Fruit fly (Drosophila melanogaster) whole organism, embryonic: Measurements from ENCODE around the gene Scamp.

Source experiments
- BtbVII ChIP-seq: fragments of 200-800 bp; sonication (Bioruptor generic); optimal IDR thresholded peaks from 3 replicates; lab custom pipeline; 2017; ENCODE audit warnings: missing biosample characterization, mild to moderate bottlenecking, missing genetic modification characterization
- CG1024 ChIP-seq: fragments of 200-800 bp; sonication (Bioruptor generic); IDR thresholded peaks from 2 replicates; pipeline ENCODE4 v1.3.6; 2022; ENCODE audit warnings: missing biosample characterization, missing genetic modification characterization
- CG10321 ChIP-seq: fragments of 200-800 bp; sonication (Bioruptor generic); IDR thresholded peaks from 2 replicates; pipeline ENCODE4 v1.3.6; 2022; ENCODE audit warnings: missing biosample characterization, missing genetic modification characterization
- CG11456 ChIP-seq: fragments of 200-800 bp; sonication (Bioruptor generic); IDR thresholded peaks from 3 replicates; pipeline ENCODE4 v1.3.6; 2022; ENCODE audit warnings: missing biosample characterization, missing genetic modification characterization
- CG11695 ChIP-seq: fragments of 200-800 bp; sonication (Bioruptor generic); IDR thresholded peaks from 3 replicates; pipeline ENCODE4 v1.3.6; 2022; ENCODE audit warnings: missing biosample characterization, missing genetic modification characterization
- CG13296 ChIP-seq: fragments of 200-800 bp; sonication (Bioruptor generic); optimal IDR thresholded peaks from 3 replicates; lab custom pipeline; 2018; ENCODE audit warnings: missing biosample characterization, mild to moderate bottlenecking, missing genetic modification characterization
- CG13424 ChIP-seq: fragments of 200-800 bp; sonication (Bioruptor generic); optimal IDR thresholded peaks from 2 replicates; lab custom pipeline; 2019; ENCODE audit warnings: missing biosample characterization, mild to moderate bottlenecking, missing genetic modification characterization, moderate library complexity
- CG14965 ChIP-seq: fragments of 200-800 bp; sonication (Bioruptor generic); optimal IDR thresholded peaks from 2 replicates; lab custom pipeline; 2016; ENCODE audit warnings: missing biosample characterization, missing genetic modification characterization, borderline replicate concordance
- CG15011 ChIP-seq: fragments of 200-800 bp; sonication (Bioruptor generic); optimal IDR thresholded peaks from 3 replicates; lab custom pipeline; 2018; ENCODE audit warnings: missing biosample characterization, mild to moderate bottlenecking, missing genetic modification characterization
- CG1602 ChIP-seq: fragments of 200-800 bp; sonication (Bioruptor generic); optimal IDR thresholded peaks from 3 replicates; lab custom pipeline; 2016; ENCODE audit warnings: missing biosample characterization, missing genetic modification characterization
- CG1832 ChIP-seq: fragments of 200-800 bp; sonication (Bioruptor generic); optimal IDR thresholded peaks from 2 replicates; lab custom pipeline; 2017; ENCODE audit warnings: missing biosample characterization, mild to moderate bottlenecking, missing genetic modification characterization, inconsistent platforms
- CG18764 ChIP-seq: fragments of 200-800 bp; sonication (Bioruptor generic); optimal IDR thresholded peaks from 3 replicates; lab custom pipeline; 2016; ENCODE audit warnings: missing biosample characterization, missing genetic modification characterization
- CG2199 ChIP-seq: fragments of 200-800 bp; sonication (Bioruptor generic); IDR thresholded peaks from 3 replicates; pipeline ENCODE4 v1.3.6; 2022; ENCODE audit warnings: missing biosample characterization, missing genetic modification characterization
- CG3281 ChIP-seq: fragments of 200-800 bp; sonication (Bioruptor generic); optimal IDR thresholded peaks from 3 replicates; lab custom pipeline; 2017; ENCODE audit warnings: missing biosample characterization, mild to moderate bottlenecking, missing genetic modification characterization
- CG4424 ChIP-seq: fragments of 200-800 bp; sonication (Bioruptor generic); optimal IDR thresholded peaks from 3 replicates; lab custom pipeline; 2016; ENCODE audit warnings: missing biosample characterization, missing genetic modification characterization
- CG6689 ChIP-seq: fragments of 200-800 bp; sonication (Bioruptor generic); IDR thresholded peaks from 2 replicates; pipeline ENCODE4 v1.3.6; 2022; ENCODE audit warnings: missing biosample characterization, missing genetic modification characterization
- CG7556 ChIP-seq: fragments of 200-800 bp; sonication (Bioruptor generic); optimal IDR thresholded peaks from 2 replicates; lab custom pipeline; 2017; ENCODE audit warnings: missing biosample characterization, mild to moderate bottlenecking, missing genetic modification characterization
- CG7745 ChIP-seq: fragments of 200-800 bp; sonication (Bioruptor generic); optimal IDR thresholded peaks from 2 replicates; lab custom pipeline; 2018; ENCODE audit warnings: missing biosample characterization, mild to moderate bottlenecking, missing genetic modification characterization, moderate library complexity
- CG8924 ChIP-seq: fragments of 200-800 bp; optimal IDR thresholded peaks from 3 replicates; lab custom pipeline; 2019; ENCODE audit warnings: missing biosample characterization, mild to moderate bottlenecking, missing genetic modification characterization, moderate library complexity
- CG8944 ChIP-seq: fragments of 200-800 bp; sonication (Bioruptor generic); optimal IDR thresholded peaks from 3 replicates; lab custom pipeline; 2016; ENCODE audit warnings: missing biosample characterization, missing genetic modification characterization
- CoRest ChIP-seq: fragments of 200-800 bp; sonication (Bioruptor generic); optimal IDR thresholded peaks from 3 replicates; lab custom pipeline; 2018; ENCODE audit warnings: missing biosample characterization, mild to moderate bottlenecking, missing genetic modification characterization, moderate library complexity
- D19B ChIP-seq: fragments of 200-800 bp; sonication (Bioruptor generic); optimal IDR thresholded peaks from 2 replicates; lab custom pipeline; 2017; ENCODE audit warnings: missing biosample characterization, mild to moderate bottlenecking, missing genetic modification characterization
- Dfd ChIP-seq, 2 experiments: fragments of >200 bp; optimal IDR thresholded peaks; 2 replicates each; lab custom pipeline; 2017; ENCODE audit warnings: missing biosample characterization in 2 of 2, missing genetic modification characterization in 2 of 2
- Dll ChIP-seq: fragments of 200-800 bp; sonication (Bioruptor generic); IDR thresholded peaks from 4 replicates; pipeline ENCODE4 v1.3.6; 2022; ENCODE audit warnings: missing biosample characterization, missing genetic modification characterization; ENCODE audit not compliant: partially characterized antibody
- GATAe ChIP-seq: fragments of 200-800 bp; sonication (Bioruptor generic); conservative IDR thresholded peaks from 2 replicates; pipeline ENCODE4 v1.3.6; 2022; ENCODE audit warnings: missing biosample characterization, missing genetic modification characterization
- MBD-R2 ChIP-seq: fragments of 200-800 bp; sonication (Bioruptor generic); IDR thresholded peaks from 2 replicates; pipeline ENCODE4 v1.3.6; 2022; ENCODE audit warnings: missing biosample characterization, missing genetic modification characterization
- Med ChIP-seq: fragments of 200-800 bp; sonication (Bioruptor generic); peaks from one replicate; lab custom pipeline; 2016; ENCODE audit warnings: missing biosample characterization, missing genetic modification characterization, mild to moderate bottlenecking, inconsistent platforms, moderate library complexity
- Sry-δ ChIP-seq: fragments of 200-800 bp; sonication (Bioruptor generic); optimal IDR thresholded peaks from 2 replicates; lab custom pipeline; 2016; ENCODE audit warnings: missing biosample characterization, missing genetic modification characterization
- TFAM ChIP-seq: fragments of 200-800 bp; sonication (Bioruptor generic); optimal IDR thresholded peaks from 2 replicates; lab custom pipeline; 2017; ENCODE audit warnings: missing biosample characterization, missing genetic modification characterization, inconsistent platforms
- abd-A ChIP-seq: fragments of 200-800 bp; sonication (Bioruptor generic); optimal IDR thresholded peaks from 3 replicates; lab custom pipeline; 2019; ENCODE audit warnings: missing biosample characterization, mild to moderate bottlenecking, missing genetic modification characterization, moderate library complexity
- ac ChIP-seq: fragments of 200-800 bp; sonication (Bioruptor generic); optimal IDR thresholded peaks from 3 replicates; lab custom pipeline; 2017; ENCODE audit warnings: missing biosample characterization, mild to moderate bottlenecking, missing genetic modification characterization
- corto ChIP-seq: fragments of 200-800 bp; sonication (Bioruptor generic); optimal IDR thresholded peaks from 2 replicates; lab custom pipeline; 2016; ENCODE audit warnings: missing biosample characterization, mild to moderate bottlenecking, missing genetic modification characterization, moderate library complexity
- croc ChIP-seq: fragments of 200-800 bp; sonication (Bioruptor generic); conservative IDR thresholded peaks from 3 replicates; pipeline ENCODE4 v1.3.6; 2022; ENCODE audit warnings: missing biosample characterization, missing genetic modification characterization
- crp ChIP-seq, 2 experiments: fragments of 200-800 bp; sonication (Bioruptor generic); optimal IDR thresholded peaks; 2 replicates in 1 of 2; 3 replicates in 1 of 2; lab custom pipeline; 2017; ENCODE audit warnings: missing biosample characterization in 2 of 2, missing genetic modification characterization in 2 of 2, mild to moderate bottlenecking in 1 of 2, moderate library complexity in 1 of 2
- dati ChIP-seq: fragments of 200-800 bp; sonication (Bioruptor generic); IDR thresholded peaks from 2 replicates; pipeline ENCODE4 v1.3.6; 2022; ENCODE audit warnings: missing biosample characterization, missing genetic modification characterization
- dmrt99B ChIP-seq: fragments of 200-800 bp; sonication (Bioruptor generic); optimal IDR thresholded peaks from 2 replicates; lab custom pipeline; 2018; ENCODE audit warnings: missing biosample characterization, mild to moderate bottlenecking, missing genetic modification characterization, moderate library complexity
- eyg ChIP-seq: fragments of 200-800 bp; sonication (Bioruptor generic); optimal IDR thresholded peaks from 3 replicates; lab custom pipeline; 2016; ENCODE audit warnings: missing biosample characterization, missing genetic modification characterization
- fd64A ChIP-seq: fragments of 200-800 bp; sonication (Bioruptor generic); optimal IDR thresholded peaks from 3 replicates; lab custom pipeline; 2018; ENCODE audit warnings: missing biosample characterization, mild to moderate bottlenecking, missing genetic modification characterization
- ftz-f1 ChIP-seq: fragments of 200-800 bp; sonication (Bioruptor generic); optimal IDR thresholded peaks from 2 replicates; lab custom pipeline; 2016; ENCODE audit warnings: missing biosample characterization, missing genetic modification characterization
- gfzf ChIP-seq: fragments of 200-800 bp; sonication (Bioruptor generic); optimal IDR thresholded peaks from 2 replicates; lab custom pipeline; 2016; ENCODE audit warnings: missing biosample characterization, mild to moderate bottlenecking, missing genetic modification characterization, moderate library complexity
- gsb-n ChIP-seq: fragments of 200-800 bp; sonication (Bioruptor generic); optimal IDR thresholded peaks from 3 replicates; lab custom pipeline; 2018; ENCODE audit warnings: missing biosample characterization, mild to moderate bottlenecking, missing genetic modification characterization
- jing ChIP-seq: fragments of 200-800 bp; sonication (Bioruptor generic); optimal IDR thresholded peaks from 2 replicates; lab custom pipeline; 2018; ENCODE audit warnings: missing biosample characterization, mild to moderate bottlenecking, missing genetic modification characterization
- onecut ChIP-seq: fragments of 200-800 bp; sonication (Bioruptor generic); IDR thresholded peaks from 2 replicates; pipeline ENCODE4 v1.3.6; 2022; ENCODE audit warnings: missing biosample characterization, missing genetic modification characterization
- pnt ChIP-seq: fragments of 200-800 bp; sonication (Bioruptor generic); optimal IDR thresholded peaks from 3 replicates; lab custom pipeline; 2016; ENCODE audit warnings: missing biosample characterization, missing genetic modification characterization
- rib ChIP-seq: fragments of 200-800 bp; sonication (Bioruptor generic); IDR thresholded peaks from 2 replicates; pipeline ENCODE4 v1.3.6; 2022; ENCODE audit warnings: missing biosample characterization, missing genetic modification characterization
- sens-2 ChIP-seq: fragments of 200-800 bp; sonication (Bioruptor generic); IDR thresholded peaks from 2 replicates; pipeline ENCODE4 v1.3.6; 2022; ENCODE audit warnings: missing biosample characterization, missing genetic modification characterization
- seq ChIP-seq: fragments of 200-800 bp; sonication (Bioruptor generic); IDR thresholded peaks from 2 replicates; pipeline ENCODE4 v1.3.6; 2022; ENCODE audit warnings: missing biosample characterization, missing genetic modification characterization
- sna ChIP-seq: fragments of 200-800 bp; sonication (Bioruptor generic); IDR thresholded peaks from 2 replicates; pipeline ENCODE4 v1.3.6; 2022; ENCODE audit warnings: missing biosample characterization, missing genetic modification characterization; ENCODE audit not compliant: partially characterized antibody
- so ChIP-seq: fragments of 200-800 bp; sonication (Bioruptor generic); IDR thresholded peaks from 3 replicates; pipeline ENCODE4 v1.3.6; 2022; ENCODE audit warnings: missing biosample characterization, missing genetic modification characterization
- sqz ChIP-seq: fragments of 200-800 bp; sonication (Bioruptor generic); optimal IDR thresholded peaks from 3 replicates; lab custom pipeline; 2018; ENCODE audit warnings: missing biosample characterization, mild to moderate bottlenecking, missing genetic modification characterization
- tap ChIP-seq: fragments of 200-800 bp; optimal IDR thresholded peaks from 3 replicates; lab custom pipeline; 2019; ENCODE audit warnings: missing biosample characterization, mild to moderate bottlenecking, missing genetic modification characterization, moderate library complexity
- zf30C ChIP-seq: fragments of 200-800 bp; sonication (Bioruptor generic); optimal IDR thresholded peaks from 3 replicates; lab custom pipeline; 2018; ENCODE audit warnings: missing biosample characterization, mild to moderate bottlenecking, missing genetic modification characterization

Gene Scamp

DNA sequence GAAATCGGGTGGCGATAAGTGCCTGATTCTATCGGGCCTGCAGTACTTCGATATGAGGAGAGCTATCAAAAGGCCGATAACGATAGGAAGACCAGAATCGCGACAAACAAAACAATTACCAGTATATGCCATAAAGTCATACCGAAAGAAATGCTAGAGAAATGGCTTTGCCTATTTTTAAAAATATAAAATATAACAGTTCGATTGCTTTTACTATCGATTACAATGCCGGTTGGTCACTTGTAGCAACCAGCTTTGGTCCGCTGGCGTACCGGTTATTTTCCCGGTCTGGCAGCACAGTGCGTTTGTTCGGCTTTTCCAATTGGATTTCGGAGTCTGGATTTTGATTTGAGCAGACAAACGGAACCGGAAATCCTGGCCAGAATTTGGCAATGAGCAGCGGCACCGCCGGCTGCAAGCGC lies 12.8 kb upstream of the Scamp start, which contains the start of the genes shtd, CG6294 and CG6299 (continued):
- no peak for TF ChIP-seq ac (GFP tag; lab: Kevin White, UChicago)
- TF ChIP-seq CG4424 (GFP tag; lab: Kevin White, UChicago), result no peak
- TF ChIP-seq CG1602 (GFP tag; lab: Kevin White, UChicago), result no peak
- TF ChIP-seq fd64A (GFP tag; lab: Kevin White, UChicago), result no peak
- peak; percentile 95 for TF ChIP-seq CG18764
- TF ChIP-seq CG7745, result no peak
- no peak for TF ChIP-seq CG8944 (GFP tag; lab: Kevin White, UChicago)
- peak; percentile 69 for TF ChIP-seq Med (GFP tag; lab: Kevin White, UChicago)
- TF ChIP-seq dati (GFP tag; lab: Robert Waterston, UW), result no peak
- no peak for TF ChIP-seq CG13296 (GFP tag; lab: Kevin White, UChicago)
- TF ChIP-seq dmrt99B (tag; lab: Kevin White, UChicago), result no peak
- no peak for TF ChIP-seq GATAe (GFP tag; lab: Robert Waterston, UW)
- no peak for TF ChIP-seq D19B (GFP tag; lab: Kevin White, UChicago)
- TF ChIP-seq CG3281 (GFP tag; lab: Kevin White, UChicago), result no peak
- no peak for TF ChIP-seq CG7556 (GFP tag; lab: Kevin White, UChicago)
- TF ChIP-seq CG6689 (GFP tag; lab: Robert Waterston, UW), result no peak
- no peak for TF ChIP-seq CG10321 (GFP tag; lab: Robert Waterston, UW)
- TF ChIP-seq so, result no peak
- no peak for TF ChIP-seq sens-2 (GFP tag; lab: Robert Waterston, UW)
- no peak for TF ChIP-seq seq (GFP tag; lab: Robert Waterston, UW)
- no peak for TF ChIP-seq abd-A (tag; lab: Kevin White, UChicago)
- no peak for TF ChIP-seq BtbVII (GFP tag; lab: Kevin White, UChicago)
- TF ChIP-seq CG14965, result no peak
- peak in 1 of 2 experiments; percentile 70 for TF ChIP-seq crp (GFP tag; optimal IDR thresholded peaks at IDR 0.05; lab: Kevin White, UChicago)
- peak; percentile 79 for TF ChIP-seq Sry-δ
- TF ChIP-seq eyg (GFP tag; lab: Kevin White, UChicago), result no peak
- TF ChIP-seq sna (GFP tag; lab: Robert Waterston, UW), result peak; percentile 96
- TF ChIP-seq zf30C (GFP tag; lab: Kevin White, UChicago), result no peak
- TF ChIP-seq pnt, result no peak
- no peak for TF ChIP-seq CG11456
- no peak for TF ChIP-seq rib (GFP tag; lab: Robert Waterston, UW)
- no peak for TF ChIP-seq CG15011
- no peak for TF ChIP-seq tap (tag; lab: Kevin White, UChicago)
- no peak for TF ChIP-seq croc (GFP tag; lab: Robert Waterston, UW)
- TF ChIP-seq CG2199 (GFP tag; lab: Robert Waterston, UW), result no peak
- TF ChIP-seq gsb-n (tag; lab: Kevin White, UChicago), result no peak
- peak; percentile 94 for TF ChIP-seq Dll (GFP tag; lab: Robert Waterston, UW)
- TF ChIP-seq CG8924, result peak; percentile 18
- TF ChIP-seq sqz (GFP tag; lab: Kevin White, UChicago), result no peak
- TF ChIP-seq onecut (GFP tag; lab: Robert Waterston, UW), result no peak
- peak; percentile 58 for TF ChIP-seq CoRest (tag; lab: Kevin White, UChicago)
- peak; percentile 91 for TF ChIP-seq MBD-R2 (GFP tag; lab: Robert Waterston, UW)
- TF ChIP-seq CG11695 (GFP tag; lab: Robert Waterston, UW), result no peak
- no peak for TF ChIP-seq CG1024
- no peak for TF ChIP-seq CG1832
- TF ChIP-seq jing (GFP tag; lab: Kevin White, UChicago), result no peak
- TF ChIP-seq CG13424 (tag; lab: Kevin White, UChicago), result peak; percentile 25
- TF ChIP-seq TFAM (GFP tag; lab: Kevin White, UChicago), result no peak
- no peak for TF ChIP-seq corto (GFP tag; lab: Kevin White, UChicago)
- peak; percentile 16 for TF ChIP-seq gfzf (GFP tag; lab: Kevin White, UChicago)
- TF ChIP-seq ftz-f1 (GFP tag; lab: Kevin White, UChicago), result no peak
- no peak for TF ChIP-seq Dfd (GFP tag; optimal IDR thresholded peaks at IDR 0.05; lab: Kevin White, UChicago)
